Worm (Caenorhabditis elegans): ENCODE results near the gene try-9.

ce11 chrII:4383306-4383705 is 15.3 kb downstream of the try-9 start, which contains the start of gene fkh-6:
- TF ChIP-seq W03F9.2 (tag; optimal IDR thresholded peaks at IDR 0.05) (no peak), dao-5 (tag; optimal IDR thresholded peaks at IDR 0.05) (no peak)

All from whole organism, L4/young adult.